Fruit fly (Drosophila melanogaster): ENCODE measurements around the gene CG42299.

DNA sequence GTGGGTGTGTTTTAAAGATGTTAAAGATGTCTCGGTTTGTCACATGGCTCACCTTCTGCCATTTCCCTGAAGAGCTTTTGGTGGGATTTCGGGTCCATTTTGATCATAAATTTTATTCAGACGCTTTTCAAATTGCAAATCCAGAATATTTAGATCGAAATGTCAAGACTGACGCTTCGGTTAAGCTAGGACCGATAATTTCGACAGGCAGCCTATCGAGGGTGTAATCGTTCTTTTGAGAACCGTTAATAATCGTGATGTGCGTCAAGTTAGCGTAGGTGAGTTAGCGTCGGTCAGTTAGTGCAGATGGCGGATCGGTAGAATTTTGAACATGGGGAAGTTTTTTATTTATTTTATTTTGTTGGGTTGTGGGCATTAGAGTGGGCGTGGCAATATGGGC is at the start of gene CG42299:
- TF ChIP-seq ttk (optimal IDR thresholded peaks at IDR 0.05) (no peak), h (optimal IDR thresholded peaks at IDR 0.05) (no peak), psq (optimal IDR thresholded peaks at IDR 0.05) (no peak), Sin3A (optimal IDR thresholded peaks at IDR 0.05) (no peak), Myc (optimal IDR thresholded peaks at IDR 0.05) (no peak)

Data from Kc167 (cell line).